Worm (Caenorhabditis elegans): ENCODE results near the gene psr-1.

psr-1 gene

DNA sequence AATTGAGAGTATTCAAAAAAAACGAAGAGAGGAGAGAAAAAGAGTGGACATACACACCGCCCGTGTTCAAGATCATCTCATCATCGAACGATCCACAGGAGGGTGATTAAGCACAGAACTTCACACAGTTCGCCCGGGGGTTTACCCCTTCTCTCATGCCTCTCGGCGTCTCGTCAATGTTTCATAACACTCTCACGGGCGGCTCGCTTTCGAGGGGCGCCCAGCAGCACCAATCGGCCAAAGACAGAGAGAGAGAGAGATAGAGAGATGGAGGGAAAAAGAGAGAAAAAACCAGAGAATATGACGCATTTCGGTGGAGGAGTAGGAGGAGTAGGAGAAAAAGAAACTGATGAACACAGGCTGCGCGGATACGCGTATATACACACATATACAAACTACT, 52.1 kb downstream of the psr-1 start:
- TF ChIP-seq nhr-90 (tag; optimal IDR thresholded peaks at IDR 0.05) (peak; percentile 51), let-607 (tag; optimal IDR thresholded peaks at IDR 0.05) (peak in 1 of 2 experiments; percentile 27), repo-1 (tag; optimal IDR thresholded peaks at IDR 0.05) (peak; percentile 21), B0261.1 (tag; optimal IDR thresholded peaks at IDR 0.05) (no peak), sptf-2 (GFP tag; optimal IDR thresholded peaks at IDR 0.05) (peak; percentile 25), B0336.3 (GFP tag; IDR thresholded peaks at IDR 0.05) (peak; percentile 43; the same call in 1 of the 2 replicates), K12H6.12 (tag; optimal IDR thresholded peaks at IDR 0.05) (peak; percentile 77), pbrm-1 (GFP tag; IDR thresholded peaks at IDR 0.05) (peak; percentile 52), somi-1 (GFP tag; optimal IDR thresholded peaks at IDR 0.05) (no peak), lsl-1 (GFP tag; optimal IDR thresholded peaks at IDR 0.05) (no peak), cebp-1 (GFP tag; IDR thresholded peaks at IDR 0.05) (peak; percentile 82), cebp-1 (tag; optimal IDR thresholded peaks at IDR 0.05) (peak; percentile 96), C17E4.6 (GFP tag; IDR thresholded peaks at IDR 0.05) (0 out of 2 replicates have a peak, but pooled peaks have one; percentile 19), mes-4 (tag; optimal IDR thresholded peaks at IDR 0.05) (no peak), C06A6.2 (GFP tag; conservative IDR thresholded peaks at IDR 0.05) (no peak), ztf-26 (tag; optimal IDR thresholded peaks at IDR 0.05) (peak; percentile 15), ztf-18 (tag; optimal IDR thresholded peaks at IDR 0.05) (peak; percentile 72), egrh-3 (GFP tag; IDR thresholded peaks at IDR 0.05) (peak; percentile 50; the same call in 1 of the 2 replicates), lin-26 (GFP tag; IDR thresholded peaks at IDR 0.05) (peak; percentile 63; the same call in 1 of the 2 replicates), hsf-1 (GFP tag; IDR thresholded peaks at IDR 0.05) (0 out of 2 replicates have a peak, but pooled peaks have one; percentile 15), mcd-1 (GFP tag; IDR thresholded peaks at IDR 0.05) (peak; percentile 65), lin-40 (tag; optimal IDR thresholded peaks at IDR 0.05) (peak; percentile 64), dox-1 (GFP tag; IDR thresholded peaks at IDR 0.05) (peak; percentile 83; the same call in 1 of the 2 replicates), snpc-4 (GFP tag; optimal IDR thresholded peaks at IDR 0.05) (no peak), snpc-4 (tag; optimal IDR thresholded peaks at IDR 0.05) (peak in 1 of 4 experiments; percentile 25), die-1 (tag; optimal IDR thresholded peaks at IDR 0.05) (no peak), lin-54 (GFP tag; optimal IDR thresholded peaks at IDR 0.05) (peak; percentile 43), pha-4 (tag; optimal IDR thresholded peaks at IDR 0.05) (no peak), ets-4 (GFP tag; optimal IDR thresholded peaks at IDR 0.05) (peak; percentile 71), madf-10 (tag; optimal IDR thresholded peaks at IDR 0.05) (peak; percentile 19), sdz-38 (tag; optimal IDR thresholded peaks at IDR 0.05) (no peak), nfya-2 (GFP tag; IDR thresholded peaks at IDR 0.05) (no peak), lin-35 (GFP tag; optimal IDR thresholded peaks at IDR 0.05) (peak in 1 of 3 experiments; percentile 28), ceh-40 (GFP tag; IDR thresholded peaks at IDR 0.05) (no peak), egl-44 (GFP tag; IDR thresholded peaks at IDR 0.05) (0 out of 2 replicates have a peak, but pooled peaks have one; percentile 25), rcor-1 (GFP tag; IDR thresholded peaks at IDR 0.05) (peak; percentile 58; the same call in 1 of the 2 replicates), let-526 (GFP tag; IDR thresholded peaks at IDR 0.05) (0 out of 2 replicates have a peak, but pooled peaks have one; percentile 47), nfyb-1 (GFP tag; IDR thresholded peaks at IDR 0.05) (peak; percentile 59; the same call in 1 of the 2 replicates), zfh-2 (GFP tag; conservative IDR thresholded peaks at IDR 0.05) (peak; percentile 97), B0035.1 (tag; optimal IDR thresholded peaks at IDR 0.05) (no peak), madf-3 (GFP tag; IDR thresholded peaks at IDR 0.05) (peak; percentile 26; the same call in 1 of the 2 replicates), Y95B8A.8 (GFP tag; IDR thresholded peaks at IDR 0.05) (0 out of 2 replicates have a peak, but pooled peaks have one; percentile 37), ama-1 (optimal IDR thresholded peaks at IDR 0.05) (no peak), ama-1 (GFP tag; optimal IDR thresholded peaks at IDR 0.05) (no peak), nhr-80 (tag; optimal IDR thresholded peaks at IDR 0.05) (peak; percentile 99), attf-5 (GFP tag; optimal IDR thresholded peaks at IDR 0.05) (peak; percentile 93), hmg-1.2 (GFP tag; IDR thresholded peaks at IDR 0.05) (peak; percentile 48; the same call in 1 of the 2 replicates), K11D2.4 (GFP tag; IDR thresholded peaks at IDR 0.05) (peak; percentile 57; the same call in 1 of the 2 replicates), F22D6.2 (tag; optimal IDR thresholded peaks at IDR 0.05) (no peak)
